In the genomic region with DNA sequence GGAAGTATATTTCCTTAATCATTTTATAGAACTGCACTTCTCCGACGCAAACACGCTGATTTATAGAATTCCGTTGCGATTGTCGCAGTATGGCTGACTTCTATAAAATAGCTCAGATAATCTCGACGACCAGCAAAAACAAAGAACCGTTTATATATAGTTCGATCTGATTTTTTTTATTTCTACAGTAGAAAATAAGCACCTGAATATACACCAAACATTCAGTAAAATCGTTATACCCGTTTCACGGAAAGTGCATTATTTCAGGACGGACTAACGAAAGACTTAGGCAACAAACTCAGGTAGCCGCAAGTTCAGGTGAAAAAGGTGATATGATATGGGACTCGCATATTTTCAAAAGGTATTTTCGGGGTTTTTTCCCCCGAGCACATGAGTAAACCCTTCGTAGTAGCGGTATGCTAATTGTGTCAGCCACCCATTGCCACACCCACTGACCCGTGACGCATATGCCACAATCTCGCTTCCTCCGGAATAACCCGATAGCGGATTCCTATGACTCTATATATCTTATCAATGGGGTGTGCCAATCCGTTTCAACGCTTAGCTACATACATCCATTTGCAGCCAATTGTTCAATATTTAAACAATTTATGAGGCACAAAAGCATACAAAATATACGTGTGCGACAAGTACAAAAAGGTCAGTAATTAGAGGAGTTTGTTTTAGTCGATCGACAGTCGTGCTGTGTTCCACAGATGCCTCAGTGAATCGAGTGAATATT, we compare ENCODE assay signal across 4 fruit fly cellular contexts.
TF ChIP-seq lines count a peak whose summit lies in the region.

A gene (minus strand): TSS at position 41 of the 742 bp plus-strand sequence.
A gene (plus strand): TSS at position 692 of the 742 bp plus-strand sequence.

- no peak for TF ChIP-seq CTCF in whole organism, embryonic (GFP tag; optimal IDR thresholded peaks at IDR 0.05; lab: Kevin White, UChicago)

TF ChIP-seq in whole organism, adult, 20 proteins besides CTCF, POLR2A, EP300 and RAD21:
- TF ChIP-seq kay (GFP tag; lab: Kevin White, UChicago; ENCODE audit: borderline replicate concordance), result peak; percentile 75
- TF ChIP-seq Hr96 (GFP tag; optimal IDR thresholded peaks at IDR 0.05; lab: Kevin White, UChicago), result no peak

TF ChIP-seq in whole organism, embryonic, 481 proteins besides CTCF, POLR2A, EP300 and RAD21:
- TF ChIP-seq CG9727 (GFP tag; optimal IDR thresholded peaks at IDR 0.05; lab: Kevin White, UChicago) (no peak), z (GFP tag; IDR thresholded peaks at IDR 0.05; lab: Robert Waterston, UW) (no peak), CG18599 (GFP tag; optimal IDR thresholded peaks at IDR 0.05; lab: Kevin White, UChicago) (no peak), Spps (tag; optimal IDR thresholded peaks at IDR 0.05; lab: Kevin White, UChicago) (no peak), luna (GFP tag; optimal IDR thresholded peaks at IDR 0.05; lab: Kevin White, UChicago) (no peak), CG10366 (GFP tag; IDR thresholded peaks at IDR 0.05; lab: Robert Waterston, UW) (no peak), Rx (GFP tag; IDR thresholded peaks at IDR 0.05; lab: Robert Waterston, UW) (no peak), Nf-YC (tag; optimal IDR thresholded peaks at IDR 0.05; lab: Kevin White, UChicago) (no peak), CG13424 (tag; optimal IDR thresholded peaks at IDR 0.05; lab: Kevin White, UChicago) (no peak), Oli (tag; optimal IDR thresholded peaks at IDR 0.05; lab: Kevin White, UChicago) (no peak), run (tag; optimal IDR thresholded peaks at IDR 0.05; lab: Kevin White, UChicago) (no peak), CG15479 (GFP tag; optimal IDR thresholded peaks at IDR 0.05; lab: Kevin White, UChicago) (peak; percentile 56), zen (tag; optimal IDR thresholded peaks at IDR 0.05; lab: Kevin White, UChicago) (peak; percentile 38), Gsc (GFP tag; IDR thresholded peaks at IDR 0.05; lab: Robert Waterston, UW) (no peak), D19A (tag; optimal IDR thresholded peaks at IDR 0.05; lab: Kevin White, UChicago) (peak; percentile 72), cas (GFP tag; IDR thresholded peaks at IDR 0.05; lab: Robert Waterston, UW) (no peak), CG2116 (GFP tag; optimal IDR thresholded peaks at IDR 0.05; lab: Kevin White, UChicago) (no peak), tll (GFP tag; optimal IDR thresholded peaks at IDR 0.05; lab: Kevin White, UChicago) (peak in 1 of 2 experiments; percentile 75), CG11247 (GFP tag; IDR thresholded peaks at IDR 0.05; lab: Robert Waterston, UW) (no peak), Six4 (GFP tag; optimal IDR thresholded peaks at IDR 0.05; lab: Kevin White, UChicago) (no peak), chif (GFP tag; optimal IDR thresholded peaks at IDR 0.05; lab: Kevin White, UChicago) (no peak), twi (tag; optimal IDR thresholded peaks at IDR 0.05; lab: Kevin White, UChicago) (peak; percentile 22)

TF ChIP-seq in whole organism, prepupa, 60 proteins besides CTCF, POLR2A, EP300 and RAD21:
- TF ChIP-seq CG8119 (GFP tag; IDR thresholded peaks at IDR 0.05; lab: Robert Waterston, UW) (0 out of 3 replicates have a peak, but pooled peaks have one; percentile 12), CG15336 (GFP tag; IDR thresholded peaks at IDR 0.05; lab: Robert Waterston, UW) (0 out of 2 replicates have a peak, but pooled peaks have one; percentile 7), ss (GFP tag; optimal IDR thresholded peaks at IDR 0.05; lab: Kevin White, UChicago) (no peak)

TF ChIP-seq in whole organism, wandering third instar larva, 38 proteins besides CTCF, POLR2A, EP300 and RAD21:
- TF ChIP-seq Abd-B (GFP tag; optimal IDR thresholded peaks at IDR 0.05; lab: Kevin White, UChicago), result no peak
- peak; percentile 9 for TF ChIP-seq woc (GFP tag; optimal IDR thresholded peaks at IDR 0.05; lab: Kevin White, UChicago)
- no peak for TF ChIP-seq Hr83 (GFP tag; optimal IDR thresholded peaks at IDR 0.05; lab: Kevin White, UChicago; ENCODE audit: poor library complexity, severe bottlenecking)
- TF ChIP-seq tai (GFP tag; optimal IDR thresholded peaks at IDR 0.05; lab: Kevin White, UChicago), result peak; percentile 15
- no peak for TF ChIP-seq ey (GFP tag; optimal IDR thresholded peaks at IDR 0.05; lab: Kevin White, UChicago)
